Worm (Caenorhabditis elegans): ENCODE measurements around the gene Y41C4A.9.

Gene Y41C4A.9

DNA sequence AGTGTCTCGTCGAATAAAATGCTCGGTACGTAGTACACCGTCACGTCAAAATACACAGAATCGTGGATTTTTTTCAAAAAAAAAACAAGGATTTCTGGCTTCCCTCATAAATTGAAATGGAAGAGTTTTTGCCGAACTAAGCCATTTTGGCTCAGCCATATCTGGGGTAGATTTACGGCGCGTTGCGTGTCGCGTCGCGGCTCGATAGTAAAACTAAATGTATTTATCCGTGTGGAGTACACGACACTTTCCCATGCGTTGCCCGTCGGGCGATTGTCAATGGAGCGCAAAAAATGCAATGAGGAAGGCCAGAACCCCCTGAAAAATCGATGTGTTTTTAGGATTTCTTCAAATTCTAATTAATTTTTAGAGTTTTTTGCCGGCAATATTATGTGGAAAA, 31.8 kb upstream of the Y41C4A.9 start:
- TF ChIP-seq madf-2 (tag; optimal IDR thresholded peaks at IDR 0.05) (no peak), fkh-6 (tag; optimal IDR thresholded peaks at IDR 0.05) (no peak), nfya-1 (tag; optimal IDR thresholded peaks at IDR 0.05) (no peak), npax-4 (tag; optimal IDR thresholded peaks at IDR 0.05) (no peak), pax-1 (tag; optimal IDR thresholded peaks at IDR 0.05) (no peak), ama-1 (optimal IDR thresholded peaks at IDR 0.05) (no peak), pha-2 (tag; optimal IDR thresholded peaks at IDR 0.05) (no peak), unc-3 (GFP tag; conservative IDR thresholded peaks at IDR 0.05) (no peak), unc-3 (tag; optimal IDR thresholded peaks at IDR 0.05) (no peak), syd-9 (tag; optimal IDR thresholded peaks at IDR 0.05) (no peak), sdc-2 (tag; optimal IDR thresholded peaks at IDR 0.05) (no peak), lin-11 (tag; optimal IDR thresholded peaks at IDR 0.05) (no peak), ceh-31 (tag; optimal IDR thresholded peaks at IDR 0.05) (no peak), pros-1 (tag; optimal IDR thresholded peaks at IDR 0.05) (no peak), rnt-1 (tag; optimal IDR thresholded peaks at IDR 0.05) (no peak), fkh-10 (GFP tag; optimal IDR thresholded peaks at IDR 0.05) (no peak), K02D7.2 (tag; optimal IDR thresholded peaks at IDR 0.05) (no peak)

DNA sequence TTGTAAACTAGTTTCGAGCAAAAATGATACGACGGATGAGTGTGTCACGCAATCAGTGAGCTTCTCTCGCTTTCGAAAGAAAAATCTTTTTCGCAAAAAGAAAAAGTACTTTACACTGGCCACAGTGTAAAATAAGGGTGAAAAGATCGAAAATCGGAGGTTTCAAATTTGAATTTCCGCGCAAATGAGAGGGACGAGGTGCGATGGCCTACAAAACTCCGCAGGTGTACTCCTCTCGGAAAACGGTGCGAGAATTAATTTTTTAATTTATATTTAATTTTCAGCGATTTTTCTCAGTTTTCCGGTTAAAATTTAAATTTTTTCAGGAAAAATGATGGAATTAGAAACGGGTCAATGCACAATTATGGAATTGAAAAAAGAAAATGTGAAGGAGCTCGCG, 28.3 kb upstream of the Y41C4A.9 start, which contains the start of gene mrt-2:
Gene mrt-2, plus strand, starts transcription at position 49 of the 400 bp plus-strand sequence.
- TF ChIP-seq lim-6 (tag; optimal IDR thresholded peaks at IDR 0.05), result no peak
- peak; percentile 83 for TF ChIP-seq ref-2 (tag; optimal IDR thresholded peaks at IDR 0.05)
- TF ChIP-seq nhr-232 (tag; optimal IDR thresholded peaks at IDR 0.05), result no peak
- TF ChIP-seq ceh-2 (tag; optimal IDR thresholded peaks at IDR 0.05), result peak; percentile 92
- peak; percentile 43 for TF ChIP-seq pqm-1 (tag; optimal IDR thresholded peaks at IDR 0.05)
- TF ChIP-seq zip-5 (tag; optimal IDR thresholded peaks at IDR 0.05), result peak; percentile 80
- peak; percentile 96 for TF ChIP-seq ets-4 (tag; optimal IDR thresholded peaks at IDR 0.05)
- TF ChIP-seq rnt-1 (tag; optimal IDR thresholded peaks at IDR 0.05), result peak; percentile 66
- peak; percentile 86 for TF ChIP-seq tbx-7 (tag; optimal IDR thresholded peaks at IDR 0.05)
- no peak for TF ChIP-seq hlh-30 (tag; optimal IDR thresholded peaks at IDR 0.05; ENCODE audit: insufficient read depth)
- peak; percentile 74 for TF ChIP-seq mec-3 (tag; optimal IDR thresholded peaks at IDR 0.05; ENCODE audit: borderline replicate concordance)
- peak; percentile 71 for TF ChIP-seq ceh-14 (tag; optimal IDR thresholded peaks at IDR 0.05)
- TF ChIP-seq pha-4 (tag; optimal IDR thresholded peaks at IDR 0.05), result no peak
- no peak for TF ChIP-seq elt-4 (tag; optimal IDR thresholded peaks at IDR 0.05)
- TF ChIP-seq ztf-16 (tag; optimal IDR thresholded peaks at IDR 0.05), result peak; percentile 40
- TF ChIP-seq ceh-31 (tag; optimal IDR thresholded peaks at IDR 0.05), result peak; percentile 96
- TF ChIP-seq unc-42 (tag; optimal IDR thresholded peaks at IDR 0.05), result peak; percentile 71
- peak; percentile 11 for TF ChIP-seq fkh-6 (tag; optimal IDR thresholded peaks at IDR 0.05)
- TF ChIP-seq eyg-1 (tag; optimal IDR thresholded peaks at IDR 0.05), result peak; percentile 26
- TF ChIP-seq C08G9.2 (tag; optimal IDR thresholded peaks at IDR 0.05), result peak; percentile 95
- peak; percentile 49 for TF ChIP-seq fax-1 (tag; optimal IDR thresholded peaks at IDR 0.05)
- peak; percentile 77 for TF ChIP-seq hlh-8 (tag; optimal IDR thresholded peaks at IDR 0.05)
- TF ChIP-seq tbx-2 (tag; optimal IDR thresholded peaks at IDR 0.05), result peak; percentile 90
- TF ChIP-seq ahr-1 (tag; optimal IDR thresholded peaks at IDR 0.05), result no peak
- TF ChIP-seq ceh-18 (tag; optimal IDR thresholded peaks at IDR 0.05), result peak; percentile 29
- no peak for TF ChIP-seq K02D7.2 (tag; optimal IDR thresholded peaks at IDR 0.05)
- no peak for TF ChIP-seq ceh-30 (tag; optimal IDR thresholded peaks at IDR 0.05)
- TF ChIP-seq ama-1 (optimal IDR thresholded peaks at IDR 0.05), result no peak
- TF ChIP-seq ceh-34 (tag; optimal IDR thresholded peaks at IDR 0.05), result peak; percentile 36
- TF ChIP-seq K09A11.1 (tag; optimal IDR thresholded peaks at IDR 0.05; ENCODE audit: insufficient read depth), result no peak
- no peak for TF ChIP-seq unc-3 (GFP tag; conservative IDR thresholded peaks at IDR 0.05)
- no peak for TF ChIP-seq unc-3 (tag; optimal IDR thresholded peaks at IDR 0.05)
- peak; percentile 6 for TF ChIP-seq unc-55 (GFP tag; optimal IDR thresholded peaks at IDR 0.05)
- peak; percentile 46 for TF ChIP-seq F13H6.1 (tag; optimal IDR thresholded peaks at IDR 0.05)
- peak; percentile 23 for TF ChIP-seq gmeb-2 (tag; optimal IDR thresholded peaks at IDR 0.05)
- TF ChIP-seq elt-2 (tag; optimal IDR thresholded peaks at IDR 0.05), result peak; percentile 55
- TF ChIP-seq nfya-1 (tag; optimal IDR thresholded peaks at IDR 0.05), result peak; percentile 15

All from whole organism, late embryonic.